Worm (Caenorhabditis elegans) whole organism, L2 larva: ENCODE results near the gene lmd-3.

Experiments used
- ZK546.5 ChIP-seq: sonication (generic microtip); optimal IDR thresholded peaks from 2 replicates; lab custom pipeline; 2017; ENCODE audit warnings: missing biosample characterization, missing genetic modification characterization
- elt-3 ChIP-seq: sonication (generic microtip); optimal IDR thresholded peaks from 2 replicates; lab custom pipeline; 2017; ENCODE audit warnings: missing biosample characterization, missing genetic modification characterization
- nhr-237 ChIP-seq: fragments of 150-350 bp; optimal IDR thresholded peaks from 2 replicates; lab custom pipeline; 2014; ENCODE audit warnings: missing biosample characterization, missing genetic modification characterization

DNA sequence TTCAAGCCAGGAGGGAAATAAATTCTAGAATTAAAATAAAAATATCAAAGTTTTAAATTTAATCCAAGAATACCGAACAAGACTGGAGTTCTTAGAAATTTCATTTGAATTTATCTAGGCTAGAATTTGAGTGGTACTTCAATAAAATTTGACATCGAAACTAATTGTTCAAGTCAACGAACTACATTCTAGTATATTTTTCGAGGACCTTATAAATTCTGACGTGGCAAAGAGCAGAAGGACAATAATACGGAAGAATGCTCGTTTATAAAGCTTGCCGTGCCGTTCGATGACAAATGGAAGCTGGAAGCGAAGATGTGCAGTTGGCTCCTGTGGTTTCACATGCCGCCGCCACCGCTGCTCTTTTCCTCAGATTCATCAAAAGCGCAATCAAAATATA, 43.8 kb downstream of the lmd-3 start:
- no peak for TF ChIP-seq ZK546.5 (tag; lab: Kevin White, UChicago)
- TF ChIP-seq nhr-237, result no peak
- no peak for TF ChIP-seq elt-3
